Fruit fly (Drosophila melanogaster) whole organism, wandering third instar larva: ENCODE measurements around the gene CG17834.
A peak's percentile ranks its signal among the peaks of the same experiment; 100 is the strongest.

ENCODE experiments used
- Abd-B ChIP-seq: fragments of >200 bp; optimal IDR thresholded peaks from 2 replicates; lab custom pipeline; 2017; ENCODE audit warnings: missing biosample characterization, missing genetic modification characterization
- CG32264 ChIP-seq: fragments of 200-800 bp; sonication (Bioruptor generic); optimal IDR thresholded peaks from 2 replicates; lab custom pipeline; 2016; ENCODE audit warnings: missing biosample characterization, missing genetic modification characterization
- CG9705 ChIP-seq: fragments of 200-800 bp; sonication (Bioruptor generic); optimal IDR thresholded peaks from 2 replicates; lab custom pipeline; 2018; ENCODE audit warnings: missing biosample characterization, mild to moderate bottlenecking, missing genetic modification characterization
- CrebA ChIP-seq: fragments of 200-800 bp; sonication (Bioruptor generic); optimal IDR thresholded peaks from 2 replicates; lab custom pipeline; 2016; ENCODE audit warnings: missing biosample characterization, mild to moderate bottlenecking, missing genetic modification characterization, borderline replicate concordance
- Dfd ChIP-seq: fragments of >200 bp; optimal IDR thresholded peaks from 2 replicates; lab custom pipeline; 2017; ENCODE audit warnings: missing biosample characterization, missing genetic modification characterization
- Dif ChIP-seq: fragments of 200-275, 200-300 bp; sonication (Bioruptor generic); optimal IDR thresholded peaks from 2 replicates; lab custom pipeline; 2018; ENCODE audit warnings: missing biosample characterization, missing genetic modification characterization; ENCODE audit not compliant: partially characterized antibody
- GATAd ChIP-seq: sonication (Bioruptor generic); optimal IDR thresholded peaks from 2 replicates; lab custom pipeline; 2016; ENCODE audit warnings: missing biosample characterization, missing genetic modification characterization
- HLH106 ChIP-seq: fragments of 200-800 bp; optimal IDR thresholded peaks from 3 replicates; lab custom pipeline; 2019; ENCODE audit warnings: missing biosample characterization, mild to moderate bottlenecking, missing genetic modification characterization, moderate library complexity
- Hnf4 ChIP-seq: fragments of 200-800 bp; sonication (Bioruptor generic); optimal IDR thresholded peaks from 2 replicates; lab custom pipeline; 2016; ENCODE audit warnings: missing biosample characterization, mild to moderate bottlenecking, missing genetic modification characterization
- Hr78 ChIP-seq: fragments of >200 bp; optimal IDR thresholded peaks from 2 replicates; lab custom pipeline; 2017; ENCODE audit warnings: missing biosample characterization, missing genetic modification characterization
- Hr83 ChIP-seq: fragments of 200-300 bp; sonication (Bioruptor generic); optimal IDR thresholded peaks from 2 replicates; lab custom pipeline; 2016; ENCODE audit warnings: missing biosample characterization, mild to moderate bottlenecking, missing genetic modification characterization, moderate library complexity; ENCODE audit not compliant: poor library complexity, severe bottlenecking
- Jra ChIP-seq: sonication (Bioruptor generic); optimal IDR thresholded peaks from 2 replicates; lab custom pipeline; 2016; ENCODE audit warnings: missing biosample characterization, missing genetic modification characterization
- Mio ChIP-seq: sonication (Bioruptor generic); optimal IDR thresholded peaks from 2 replicates; lab custom pipeline; 2016; ENCODE audit warnings: missing biosample characterization, missing genetic modification characterization
- Myc ChIP-seq: fragments of >200 bp; optimal IDR thresholded peaks from 2 replicates; lab custom pipeline; 2017
- N ChIP-seq: fragments of >200 bp; optimal IDR thresholded peaks from 2 replicates; lab custom pipeline; 2018; ENCODE audit warnings: missing biosample characterization, missing external identifiers, missing genetic modification characterization
- OdsH ChIP-seq: fragments of 200-800 bp; sonication (Bioruptor generic); optimal IDR thresholded peaks from 2 replicates; lab custom pipeline; 2016; ENCODE audit warnings: missing biosample characterization, mild to moderate bottlenecking, missing genetic modification characterization
- Rel ChIP-seq, 2 experiments: fragments of 200-800 bp; sonication (Bioruptor generic) in 1 of 2; optimal IDR thresholded peaks; 2 replicates in 1 of 2; 3 replicates in 1 of 2; lab custom pipeline; 2016 to 2019; ENCODE audit warnings: mild to moderate bottlenecking in 2 of 2, missing biosample characterization in 2 of 2, missing genetic modification characterization in 2 of 2, moderate library complexity in 1 of 2
- Sp1 ChIP-seq: fragments of 200-800 bp; sonication (Bioruptor generic); optimal IDR thresholded peaks from 3 replicates; lab custom pipeline; 2019; ENCODE audit warnings: missing biosample characterization, mild to moderate bottlenecking, missing genetic modification characterization, moderate library complexity
- Vsx2 ChIP-seq: fragments of 200-300, 225-300 bp; sonication (Bioruptor generic); optimal IDR thresholded peaks from 2 replicates; lab custom pipeline; 2018; ENCODE audit warnings: missing biosample characterization, missing genetic modification characterization; ENCODE audit not compliant: partially characterized antibody
- br ChIP-seq: fragments of 200-800 bp; sonication (Bioruptor generic); optimal IDR thresholded peaks from 2 replicates; lab custom pipeline; 2016; ENCODE audit warnings: missing biosample characterization, missing genetic modification characterization
- brk ChIP-seq: fragments of 200-800 bp; sonication (Bioruptor generic); optimal IDR thresholded peaks from 2 replicates; lab custom pipeline; 2016; ENCODE audit warnings: missing biosample characterization, mild to moderate bottlenecking, missing genetic modification characterization
- dl ChIP-seq, 2 experiments: fragments of 175-275, 200-275 bp in 1 of 2; fragments of 200-275 bp in 1 of 2; sonication (Bioruptor generic); optimal IDR thresholded peaks; lab custom pipeline; 2018; ENCODE audit warnings: mild to moderate bottlenecking in 2 of 2, missing biosample characterization in 2 of 2, missing genetic modification characterization in 2 of 2, moderate library complexity in 2 of 2; ENCODE audit not compliant: partially characterized antibody in 2 of 2, insufficient read depth in 1 of 2
- dmrt93B ChIP-seq: fragments of 200-800 bp; sonication (Bioruptor generic); optimal IDR thresholded peaks from 2 replicates; lab custom pipeline; 2018; ENCODE audit warnings: missing biosample characterization, mild to moderate bottlenecking, missing genetic modification characterization
- dsf ChIP-seq: sonication (Bioruptor generic); optimal IDR thresholded peaks from 2 replicates; lab custom pipeline; 2016; ENCODE audit warnings: missing biosample characterization, missing genetic modification characterization, borderline replicate concordance
- ey ChIP-seq: fragments of 200-800 bp; sonication (Bioruptor generic); optimal IDR thresholded peaks from 2 replicates; lab custom pipeline; 2016; ENCODE audit warnings: missing biosample characterization, missing genetic modification characterization
- foxo ChIP-seq, 2 experiments: fragments of 200-800 bp; sonication (Bioruptor generic); optimal IDR thresholded peaks; 2 replicates in 1 of 2; 3 replicates in 1 of 2; lab custom pipeline; 2016 to 2017; ENCODE audit warnings: missing biosample characterization in 2 of 2, missing genetic modification characterization in 2 of 2
- fru ChIP-seq: fragments of 200-800 bp; sonication (Bioruptor generic); optimal IDR thresholded peaks from 3 replicates; lab custom pipeline; 2016; ENCODE audit warnings: missing biosample characterization, mild to moderate bottlenecking, missing genetic modification characterization
- h ChIP-seq: fragments of 200-800 bp; sonication (Bioruptor generic); optimal IDR thresholded peaks from 3 replicates; lab custom pipeline; 2016; ENCODE audit warnings: missing biosample characterization, mild to moderate bottlenecking, missing genetic modification characterization
- jim ChIP-seq: fragments of 175-275, 200-325 bp; sonication (Bioruptor generic); optimal IDR thresholded peaks from 2 replicates; lab custom pipeline; 2016; ENCODE audit warnings: missing biosample characterization, mild to moderate bottlenecking, missing genetic modification characterization
- lola ChIP-seq: fragments of >200 bp; optimal IDR thresholded peaks from 2 replicates; lab custom pipeline; 2017; ENCODE audit warnings: missing biosample characterization, missing genetic modification characterization
- pan ChIP-seq: fragments of >200 bp; optimal IDR thresholded peaks from 2 replicates; lab custom pipeline; 2017
- psq ChIP-seq: fragments of 200-800 bp; sonication (Bioruptor generic); optimal IDR thresholded peaks from 3 replicates; lab custom pipeline; 2017; ENCODE audit warnings: missing biosample characterization, mild to moderate bottlenecking, missing genetic modification characterization, moderate library complexity
- rgr ChIP-seq: fragments of 200-800 bp; sonication (Bioruptor generic); optimal IDR thresholded peaks from 3 replicates; lab custom pipeline; 2016; ENCODE audit warnings: missing biosample characterization, mild to moderate bottlenecking, missing genetic modification characterization
- sage ChIP-seq: fragments of 200-800 bp; sonication (Bioruptor generic); optimal IDR thresholded peaks from 2 replicates; lab custom pipeline; 2016; ENCODE audit warnings: missing biosample characterization, mild to moderate bottlenecking, missing genetic modification characterization
- sv ChIP-seq: fragments of 200-800 bp; sonication (Bioruptor generic); optimal IDR thresholded peaks from 3 replicates; lab custom pipeline; 2016; ENCODE audit warnings: missing biosample characterization, missing genetic modification characterization
- tai ChIP-seq: sonication (Bioruptor generic); optimal IDR thresholded peaks from 2 replicates; lab custom pipeline; 2016; ENCODE audit warnings: missing biosample characterization, missing genetic modification characterization
- usp ChIP-seq: fragments of >200 bp; optimal IDR thresholded peaks from 2 replicates; lab custom pipeline; 2017; ENCODE audit warnings: missing biosample characterization, missing genetic modification characterization
- woc ChIP-seq: sonication (Bioruptor generic); optimal IDR thresholded peaks from 2 replicates; lab custom pipeline; 2016; ENCODE audit warnings: missing biosample characterization, mild to moderate bottlenecking, missing genetic modification characterization

CG17834 gene

DNA sequence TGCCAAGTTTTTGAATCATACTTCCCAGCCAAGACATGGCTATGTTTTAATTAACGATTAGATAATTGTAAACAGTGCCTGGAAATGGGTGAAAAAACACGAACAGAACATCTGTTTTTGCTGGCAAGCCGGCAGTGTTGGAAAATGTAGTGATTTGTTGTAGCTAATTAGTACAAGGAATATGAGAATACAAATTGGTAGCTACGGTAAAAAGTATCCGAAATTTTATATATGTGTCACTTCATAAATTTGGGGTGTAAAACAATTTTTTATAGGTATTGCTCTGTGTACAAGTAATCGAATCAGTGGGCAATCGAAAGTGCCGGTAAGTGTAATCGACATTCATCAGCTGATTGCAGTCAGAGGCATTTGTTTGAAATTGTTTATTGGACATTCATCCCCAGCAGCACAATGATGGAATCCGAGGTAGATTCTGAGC is 11.7 kb upstream of the CG17834 start, which contains the start of the genes mRpL51 and Uba4:
Gene mRpL51 (minus strand): TSS at position 125 of the 439 bp plus-strand sequence.
Gene Uba4 (plus strand): TSS at position 156 of the 439 bp plus-strand sequence.
- TF ChIP-seq h (GFP tag; lab: Kevin White, UChicago) (peak; percentile 79), Abd-B (GFP tag; lab: Kevin White, UChicago) (no peak), lola (GFP tag; lab: Kevin White, UChicago) (no peak), sv (GFP tag; lab: Kevin White, UChicago) (peak; percentile 38), Rel (GFP tag; optimal IDR thresholded peaks at IDR 0.05; lab: Kevin White, UChicago) (no peak), Rel (tag; optimal IDR thresholded peaks at IDR 0.05; lab: Kevin White, UChicago) (no peak), Sp1 (GFP tag; lab: Kevin White, UChicago) (peak; percentile 46), brk (GFP tag; lab: Kevin White, UChicago) (no peak), OdsH (peak; percentile 64), CG9705 (GFP tag; lab: Kevin White, UChicago) (no peak), N (no peak), woc (GFP tag; lab: Kevin White, UChicago) (no peak), Dif (GFP tag; lab: Kevin White, UChicago) (no peak), Jra (GFP tag; lab: Kevin White, UChicago) (peak; percentile 72), HLH106 (peak; percentile 36), Vsx2 (GFP tag; lab: Kevin White, UChicago) (peak; percentile 98), rgr (GFP tag; lab: Kevin White, UChicago) (peak; percentile 75), Hr78 (no peak), foxo (GFP tag; optimal IDR thresholded peaks at IDR 0.05; lab: Kevin White, UChicago) (peak; percentile 43 to 53), usp (GFP tag; lab: Kevin White, UChicago) (no peak), CrebA (GFP tag; lab: Kevin White, UChicago) (no peak), Myc (lab: Kevin White, UChicago) (no peak), sage (GFP tag; lab: Kevin White, UChicago) (no peak), tai (GFP tag; lab: Kevin White, UChicago) (no peak), GATAd (GFP tag; lab: Kevin White, UChicago) (no peak), Hr83 (peak; percentile 42), Mio (GFP tag; lab: Kevin White, UChicago) (no peak), dmrt93B (GFP tag; lab: Kevin White, UChicago) (no peak), dsf (GFP tag; lab: Kevin White, UChicago) (peak; percentile 12), CG32264 (GFP tag; lab: Kevin White, UChicago) (peak; percentile 52), fru (GFP tag; lab: Kevin White, UChicago) (no peak), br (GFP tag; lab: Kevin White, UChicago) (peak; percentile 56), jim (GFP tag; lab: Kevin White, UChicago) (no peak), Hnf4 (GFP tag; lab: Kevin White, UChicago) (peak; percentile 81), Dfd (no peak), ey (GFP tag; lab: Kevin White, UChicago) (peak; percentile 53), dl (GFP tag; optimal IDR thresholded peaks at IDR 0.05; lab: Kevin White, UChicago; ENCODE audit: insufficient read depth in 1 of 2, partially characterized antibody in 2 of 2) (no peak), psq (GFP tag; lab: Kevin White, UChicago) (peak; percentile 46), pan (lab: Kevin White, UChicago) (no peak)

DNA sequence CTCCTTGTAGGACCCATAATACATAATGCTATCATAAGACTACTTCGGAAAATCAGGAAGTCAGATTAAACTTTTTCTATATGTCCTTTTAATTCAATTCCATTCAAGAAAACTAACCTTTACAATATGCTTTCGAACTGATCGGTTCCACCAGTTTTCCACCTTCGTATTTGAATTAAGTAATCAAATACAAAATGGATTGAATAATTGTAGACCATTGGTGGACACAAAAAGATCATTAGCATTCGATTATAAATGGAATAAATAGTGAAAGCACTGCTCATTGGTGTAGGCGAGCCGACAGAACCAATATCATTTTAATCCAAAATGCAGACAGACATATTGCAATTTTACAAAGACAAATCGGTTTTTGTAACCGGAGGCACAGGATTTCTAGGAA is 9.6 kb upstream of the CG17834 start, which contains the start of gene Sgp:
Gene Sgp (plus strand): TSS at position 301 of the 400 bp plus-strand sequence.
- TF ChIP-seq HLH106 (no peak), Dif (GFP tag; lab: Kevin White, UChicago) (no peak), dmrt93B (GFP tag; lab: Kevin White, UChicago) (no peak), Dfd (no peak), fru (GFP tag; lab: Kevin White, UChicago) (no peak), N (no peak), sage (GFP tag; lab: Kevin White, UChicago) (no peak), brk (GFP tag; lab: Kevin White, UChicago) (no peak), dl (GFP tag; optimal IDR thresholded peaks at IDR 0.05; lab: Kevin White, UChicago; ENCODE audit: insufficient read depth in 1 of 2, partially characterized antibody in 2 of 2) (no peak), sv (GFP tag; lab: Kevin White, UChicago) (no peak), usp (GFP tag; lab: Kevin White, UChicago) (no peak), foxo (GFP tag; optimal IDR thresholded peaks at IDR 0.05; lab: Kevin White, UChicago) (no peak), CrebA (GFP tag; lab: Kevin White, UChicago) (no peak), Hnf4 (GFP tag; lab: Kevin White, UChicago) (no peak), jim (GFP tag; lab: Kevin White, UChicago) (no peak), Vsx2 (GFP tag; lab: Kevin White, UChicago) (no peak)
